Fruit fly (Drosophila melanogaster) whole organism, wandering third instar larva: Measurements from ENCODE around the gene Vm26Aa.

Experiments used
- Abd-B ChIP-seq: fragments of >200 bp; optimal IDR thresholded peaks from 2 replicates; lab custom pipeline; 2017; ENCODE audit warnings: missing biosample characterization, missing genetic modification characterization
- Hr78 ChIP-seq: fragments of >200 bp; optimal IDR thresholded peaks from 2 replicates; lab custom pipeline; 2017; ENCODE audit warnings: missing biosample characterization, missing genetic modification characterization
- Jra ChIP-seq: sonication (Bioruptor generic); optimal IDR thresholded peaks from 2 replicates; lab custom pipeline; 2016; ENCODE audit warnings: missing biosample characterization, missing genetic modification characterization
- OdsH ChIP-seq: fragments of 200-800 bp; sonication (Bioruptor generic); optimal IDR thresholded peaks from 2 replicates; lab custom pipeline; 2016; ENCODE audit warnings: missing biosample characterization, mild to moderate bottlenecking, missing genetic modification characterization
- Sp1 ChIP-seq: fragments of 200-800 bp; sonication (Bioruptor generic); optimal IDR thresholded peaks from 3 replicates; lab custom pipeline; 2019; ENCODE audit warnings: missing biosample characterization, mild to moderate bottlenecking, missing genetic modification characterization, moderate library complexity
- ey ChIP-seq: fragments of 200-800 bp; sonication (Bioruptor generic); optimal IDR thresholded peaks from 2 replicates; lab custom pipeline; 2016; ENCODE audit warnings: missing biosample characterization, missing genetic modification characterization
- fru ChIP-seq: fragments of 200-800 bp; sonication (Bioruptor generic); optimal IDR thresholded peaks from 3 replicates; lab custom pipeline; 2016; ENCODE audit warnings: missing biosample characterization, mild to moderate bottlenecking, missing genetic modification characterization
- lola ChIP-seq: fragments of >200 bp; optimal IDR thresholded peaks from 2 replicates; lab custom pipeline; 2017; ENCODE audit warnings: missing biosample characterization, missing genetic modification characterization
- psq ChIP-seq: fragments of 200-800 bp; sonication (Bioruptor generic); optimal IDR thresholded peaks from 3 replicates; lab custom pipeline; 2017; ENCODE audit warnings: missing biosample characterization, mild to moderate bottlenecking, missing genetic modification characterization, moderate library complexity

- TF ChIP-seq lola: no peak
- TF ChIP-seq ey: no peak
- no peak for TF ChIP-seq Sp1 (GFP tag; lab: Kevin White, UChicago)
- TF ChIP-seq Hr78 (GFP tag; lab: Kevin White, UChicago): no peak
- no peak for TF ChIP-seq OdsH (GFP tag; lab: Kevin White, UChicago)
- TF ChIP-seq fru (GFP tag; lab: Kevin White, UChicago): no peak
- TF ChIP-seq psq (GFP tag; lab: Kevin White, UChicago): no peak
- TF ChIP-seq Abd-B: no peak
- no peak for TF ChIP-seq Jra (GFP tag; lab: Kevin White, UChicago)
These were observed 13.4 kb downstream of the Vm26Aa start for dm6 chr2L:5946728-5947127.
